Worm (Caenorhabditis elegans): ENCODE results near the gene T22G5.1.

ce11 chrV:13837173-13837572 lies 39.5 kb upstream of the T22G5.1 start, which contains the start of gene srx-128:
- TF ChIP-seq nhr-10 (tag; optimal IDR thresholded peaks at IDR 0.05) = no peak
- TF ChIP-seq R02D3.7 (tag; optimal IDR thresholded peaks at IDR 0.05) = no peak
- no peak for TF ChIP-seq ztf-11 (tag; optimal IDR thresholded peaks at IDR 0.05)
- TF ChIP-seq skn-1 (tag; optimal IDR thresholded peaks at IDR 0.05) = no peak
- no peak for TF ChIP-seq ama-1 (optimal IDR thresholded peaks at IDR 0.05)
